Fruit fly (Drosophila melanogaster): ENCODE results near the gene Acp33A.

Acp33A gene

DNA sequence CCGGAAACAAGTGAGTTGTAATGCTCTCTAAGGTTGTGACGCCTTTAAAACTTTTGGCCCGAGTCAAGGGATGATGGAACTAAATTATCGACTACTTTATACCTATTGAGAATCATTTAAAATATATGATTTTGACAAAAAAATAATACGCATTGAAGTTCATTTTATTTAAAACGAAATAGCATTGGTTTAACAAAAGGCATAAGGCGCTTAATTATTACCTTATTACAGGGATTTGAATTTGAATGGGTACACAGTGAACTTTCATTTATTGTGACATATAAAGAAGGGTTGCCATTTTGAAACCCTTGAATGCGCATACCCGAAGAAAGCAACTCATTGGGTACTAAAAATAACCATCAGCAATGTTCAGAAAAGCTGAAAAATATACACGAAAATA is 2.4 kb downstream of the Acp33A start (continued):
- peak; percentile 53 for TF ChIP-seq gem (tag; optimal IDR thresholded peaks at IDR 0.05)
- peak; percentile 37 for TF ChIP-seq nmo (GFP tag; optimal IDR thresholded peaks at IDR 0.05)
- TF ChIP-seq row (GFP tag; IDR thresholded peaks at IDR 0.05) = peak; percentile 62
- TF ChIP-seq wor (GFP tag; IDR thresholded peaks at IDR 0.05) = no peak
- TF ChIP-seq Usf (GFP tag; optimal IDR thresholded peaks at IDR 0.05) = no peak
- TF ChIP-seq CG17912 (GFP tag; optimal IDR thresholded peaks at IDR 0.05) = no peak
- TF ChIP-seq CG16815 (GFP tag; optimal IDR thresholded peaks at IDR 0.05) = no peak
- TF ChIP-seq E2f1 (GFP tag; IDR thresholded peaks at IDR 0.05) = no peak
- TF ChIP-seq az2 (GFP tag; optimal IDR thresholded peaks at IDR 0.05) = peak; percentile 12
- TF ChIP-seq Hr51 (GFP tag; optimal IDR thresholded peaks at IDR 0.05) = peak in 1 of 2 experiments; percentile 51
- peak; percentile 43 for TF ChIP-seq Ptx1 (GFP tag; IDR thresholded peaks at IDR 0.05)
- peak; percentile 46 for TF ChIP-seq CG7556 (GFP tag; optimal IDR thresholded peaks at IDR 0.05)
- TF ChIP-seq CG3065 (GFP tag; optimal IDR thresholded peaks at IDR 0.05) = no peak
- TF ChIP-seq ttk (GFP tag; IDR thresholded peaks at IDR 0.05) = 0 out of 2 replicates have a peak, but pooled peaks have one; percentile 5
- TF ChIP-seq CG12391 (tag; optimal IDR thresholded peaks at IDR 0.05) = no peak
- TF ChIP-seq CG9817 (tag; optimal IDR thresholded peaks at IDR 0.05) = no peak
- peak; percentile 58 for TF ChIP-seq CoRest (tag; optimal IDR thresholded peaks at IDR 0.05)
- peak; percentile 13 for TF ChIP-seq unpg (GFP tag; optimal IDR thresholded peaks at IDR 0.05)
- TF ChIP-seq cad (GFP tag; optimal IDR thresholded peaks at IDR 0.05) = no peak
- TF ChIP-seq CG2120 (GFP tag; optimal IDR thresholded peaks at IDR 0.05) = peak; percentile 15
- no peak for TF ChIP-seq CG10366 (GFP tag; IDR thresholded peaks at IDR 0.05)
- peak; percentile 23 for TF ChIP-seq CG17359 (tag; optimal IDR thresholded peaks at IDR 0.05)
- TF ChIP-seq CG8924 (tag; optimal IDR thresholded peaks at IDR 0.05) = peak; percentile 13

DNA sequence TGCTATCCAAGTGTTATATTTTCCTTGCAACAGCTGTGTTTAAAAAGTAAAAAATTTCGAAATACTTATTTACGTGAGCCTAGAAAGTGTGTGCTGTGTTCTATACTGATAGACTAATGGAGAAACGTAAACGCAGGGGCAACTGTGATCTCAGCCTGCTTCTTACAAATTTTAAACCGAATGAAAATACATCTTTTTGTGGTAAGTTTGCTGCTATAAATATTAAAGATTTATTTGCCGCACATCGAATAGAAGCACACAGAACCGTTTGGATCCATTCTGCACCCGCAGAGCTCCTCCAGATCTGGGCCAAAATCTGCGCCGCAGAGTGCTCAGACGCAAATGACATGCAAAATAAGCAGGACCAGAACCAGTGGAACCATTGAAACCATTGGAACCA is 4.7 kb downstream of the Acp33A start, which contains the start of gene Mst33A:
Gene Mst33A (minus strand): TSS at position 101 of the 400 bp plus-strand sequence.
- TF ChIP-seq rib (GFP tag; IDR thresholded peaks at IDR 0.05) (no peak), Doc3 (GFP tag; IDR thresholded peaks at IDR 0.05; ENCODE audit: partially characterized antibody) (no peak), emc (GFP tag; optimal IDR thresholded peaks at IDR 0.05) (no peak), p53 (GFP tag; optimal IDR thresholded peaks at IDR 0.05) (no peak), CG6689 (GFP tag; IDR thresholded peaks at IDR 0.05) (no peak), CG5953 (GFP tag; IDR thresholded peaks at IDR 0.05) (no peak), ci (GFP tag; IDR thresholded peaks at IDR 0.05) (no peak), CG17912 (GFP tag; optimal IDR thresholded peaks at IDR 0.05) (no peak), Med (GFP tag) (no peak), trem (tag; optimal IDR thresholded peaks at IDR 0.05) (no peak), psq (GFP tag; optimal IDR thresholded peaks at IDR 0.05) (no peak), Dek (tag; optimal IDR thresholded peaks at IDR 0.05) (no peak), grau (tag; optimal IDR thresholded peaks at IDR 0.05) (no peak), Drgx (GFP tag; IDR thresholded peaks at IDR 0.05) (no peak)

DNA sequence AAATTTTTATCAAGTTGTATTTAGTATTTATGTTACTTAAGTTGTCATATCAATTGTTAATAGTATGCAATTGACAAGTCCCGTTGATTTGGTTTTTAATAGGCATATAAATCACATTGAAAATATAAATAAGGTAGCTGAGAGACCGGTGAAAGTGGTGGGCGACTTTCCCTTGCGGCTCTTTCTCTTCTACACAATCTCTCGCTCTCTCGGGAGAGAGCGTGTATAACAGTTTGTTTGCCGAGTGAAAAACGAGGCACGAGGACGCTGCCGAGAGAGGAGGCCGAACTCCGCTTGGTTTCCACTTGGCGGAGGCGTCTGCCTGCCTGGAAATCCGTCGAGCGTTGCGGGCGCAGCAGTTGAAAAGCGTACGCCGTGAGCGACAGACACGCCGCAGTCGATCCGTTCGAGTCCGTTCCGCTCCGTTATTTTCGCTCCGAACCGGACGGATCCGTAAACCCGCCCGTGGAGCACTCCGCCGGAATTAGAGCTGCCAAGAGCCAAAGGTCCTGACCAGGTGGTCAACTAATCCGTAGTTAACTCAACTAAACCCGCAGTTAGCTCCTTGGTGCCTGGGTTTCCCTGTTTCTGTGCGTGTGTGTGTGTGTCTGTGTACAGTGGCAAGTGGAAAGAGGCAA is 9.7 kb downstream of the Acp33A start, which contains the start of gene kek2:
Gene kek2 (plus strand): TSS at position 321 of the 638 bp plus-strand sequence.
- TF ChIP-seq CG2199 (GFP tag; IDR thresholded peaks at IDR 0.05) = no peak
- TF ChIP-seq grn (GFP tag; optimal IDR thresholded peaks at IDR 0.05) = no peak
- TF ChIP-seq fd64A (GFP tag; optimal IDR thresholded peaks at IDR 0.05) = no peak
- no peak for TF ChIP-seq gro (GFP tag; optimal IDR thresholded peaks at IDR 0.05)
- 0 out of 3 replicates have a peak, but pooled peaks have one; percentile 5 for TF ChIP-seq zen2 (GFP tag; IDR thresholded peaks at IDR 0.05; ENCODE audit: partially characterized antibody)
- TF ChIP-seq abd-A (tag; optimal IDR thresholded peaks at IDR 0.05) = peak; percentile 27
- no peak for TF ChIP-seq CG12104 (GFP tag; optimal IDR thresholded peaks at IDR 0.05)
- TF ChIP-seq CG2678 (tag; optimal IDR thresholded peaks at IDR 0.05) = no peak
- TF ChIP-seq CG34422 (GFP tag; IDR thresholded peaks at IDR 0.05) = 0 out of 3 replicates have a peak, but pooled peaks have one; percentile 17
- TF ChIP-seq bbx (GFP tag; IDR thresholded peaks at IDR 0.05; ENCODE audit: partially characterized antibody) = 0 out of 2 replicates have a peak, but pooled peaks have one; percentile 36
- TF ChIP-seq Trl (optimal IDR thresholded peaks at IDR 0.05) = peak; percentile 57 to 76
- TF ChIP-seq Trl (GFP tag; optimal IDR thresholded peaks at IDR 0.05) = no peak
- TF ChIP-seq crol (GFP tag; IDR thresholded peaks at IDR 0.05) = 0 out of 2 replicates have a peak, but pooled peaks have one; percentile 6
- no peak for TF ChIP-seq CG6765 (GFP tag; optimal IDR thresholded peaks at IDR 0.05)
